Worm (Caenorhabditis elegans) whole organism, L4 larva: ENCODE measurements around the gene dhs-19.

Source experiments
- F10B5.3 ChIP-seq: sonication (generic microtip); optimal IDR thresholded peaks from 2 replicates; lab custom pipeline; 2016; ENCODE audit warnings: mild to moderate bottlenecking, missing genetic modification characterization, missing compliant biosample characterization
- F26F4.8 ChIP-seq: fragments of 200-800 bp; sonication (Bioruptor generic); conservative IDR thresholded peaks from 2 replicates; pipeline ENCODE4 v1.3.6; 2022; ENCODE audit warnings: missing genetic modification characterization, missing compliant biosample characterization
- F37D6.2 ChIP-seq: sonication (generic microtip); optimal IDR thresholded peaks from 2 replicates; lab custom pipeline; 2016; ENCODE audit warnings: mild to moderate bottlenecking, missing genetic modification characterization, missing compliant biosample characterization
- F44E2.7 ChIP-seq: fragments of 200-800 bp; sonication (Bioruptor generic); IDR thresholded peaks from 2 replicates; pipeline ENCODE4 v2.1.2; 2022; ENCODE audit warnings: missing genetic modification characterization, missing compliant biosample characterization
- R02D3.7 ChIP-seq: fragments of 150-350 bp; sonication (generic microtip); optimal IDR thresholded peaks from 3 replicates; lab custom pipeline; 2014; ENCODE audit warnings: missing biosample characterization, missing genetic modification characterization
- T20F7.1 ChIP-seq: fragments of 200-800 bp; sonication (Bioruptor generic); optimal IDR thresholded peaks from 2 replicates; lab custom pipeline; 2018; ENCODE audit warnings: mild to moderate bottlenecking, missing genetic modification characterization, missing compliant biosample characterization
- T26A8.4 ChIP-seq: fragments of 200-800 bp; sonication (Bioruptor generic); IDR thresholded peaks from 2 replicates; pipeline ENCODE4 v1.3.6; 2022; ENCODE audit warnings: missing genetic modification characterization, missing compliant biosample characterization
- Y105C5A.15 ChIP-seq: fragments of 200-800 bp; sonication (Bioruptor generic); IDR thresholded peaks from 2 replicates; pipeline ENCODE4 v1.3.6; 2022; ENCODE audit warnings: missing genetic modification characterization, missing compliant biosample characterization
- Y48G9A.11 ChIP-seq: fragments of 200-800 bp; sonication (Bioruptor generic); IDR thresholded peaks from 2 replicates; pipeline ENCODE4 v1.3.6; 2022; ENCODE audit warnings: missing genetic modification reagents, missing genetic modification characterization, missing compliant biosample characterization
- ZK546.5 ChIP-seq, 2 experiments: sonication (generic microtip); optimal IDR thresholded peaks; 2 replicates each; lab custom pipeline; 2017; ENCODE audit warnings: missing biosample characterization in 2 of 2, missing genetic modification characterization in 2 of 2
- aha-1 ChIP-seq: fragments of 150-350 bp; peaks from one replicate; lab custom pipeline; 2014; ENCODE audit warnings: missing biosample characterization, missing genetic modification characterization
- ama-1 ChIP-seq: fragments of 150-350 bp; optimal IDR thresholded peaks from 2 replicates; lab custom pipeline; 2014; ENCODE audit warnings: inconsistent platforms, mixed read lengths
- cey-2 ChIP-seq: sonication (generic microtip); optimal IDR thresholded peaks from 3 replicates; lab custom pipeline; 2017; ENCODE audit warnings: missing genetic modification characterization, mild to moderate bottlenecking, missing compliant biosample characterization, antibody characterized with exemption, borderline replicate concordance; ENCODE audit not compliant: insufficient read depth
- ctbp-1 ChIP-seq: fragments of 200-800 bp; sonication (Bioruptor generic); IDR thresholded peaks from 2 replicates; pipeline ENCODE4 v1.3.6; 2022; ENCODE audit warnings: missing genetic modification reagents, missing genetic modification characterization, missing compliant biosample characterization
- dmd-6 ChIP-seq: fragments of 200-800 bp; sonication (Bioruptor generic); IDR thresholded peaks from 2 replicates; pipeline ENCODE4 v1.3.6; 2022; ENCODE audit warnings: missing genetic modification reagents, missing genetic modification characterization, missing compliant biosample characterization
- dmd-9 ChIP-seq: fragments of 200-800 bp; sonication (Bioruptor generic); IDR thresholded peaks from 2 replicates; pipeline ENCODE4 v1.3.6; 2022; ENCODE audit warnings: missing genetic modification reagents, missing genetic modification characterization, missing compliant biosample characterization
- egl-27 ChIP-seq: sonication (generic microtip); optimal IDR thresholded peaks from 3 replicates; lab custom pipeline; 2017; ENCODE audit warnings: missing biosample characterization, missing genetic modification reagents, missing genetic modification characterization
- egl-43 ChIP-seq: fragments of 200-800 bp; sonication (Bioruptor generic); IDR thresholded peaks from 2 replicates; pipeline ENCODE4 v1.3.6; 2022; ENCODE audit warnings: missing genetic modification reagents, missing genetic modification characterization, missing compliant biosample characterization
- fkh-10 ChIP-seq: fragments of 150-350 bp; optimal IDR thresholded peaks from 2 replicates; lab custom pipeline; 2014; ENCODE audit warnings: missing biosample characterization, missing genetic modification reagents, missing genetic modification characterization
- hif-1 ChIP-seq, 2 experiments: sonication (generic microtip); optimal IDR thresholded peaks; 2 replicates each; lab custom pipeline; 2016 to 2017; ENCODE audit warnings: missing compliant biosample characterization in 2 of 2, missing genetic modification characterization in 2 of 2, missing genetic modification reagents in 2 of 2, missing genotype in 2 of 2, mild to moderate bottlenecking in 1 of 2
- hlh-11 ChIP-seq: fragments of 200-800 bp; sonication (Bioruptor generic); optimal IDR thresholded peaks from 2 replicates; lab custom pipeline; 2018; ENCODE audit warnings: mild to moderate bottlenecking, missing genetic modification characterization, missing compliant biosample characterization
- lim-7 ChIP-seq: fragments of 200-800 bp; sonication (Bioruptor generic); IDR thresholded peaks from 2 replicates; pipeline ENCODE4 v1.3.6; 2022; ENCODE audit warnings: missing genetic modification characterization, missing compliant biosample characterization
- lin-38 ChIP-seq: fragments of 200-800 bp; sonication (Bioruptor generic); IDR thresholded peaks from 2 replicates; pipeline ENCODE4 v1.3.6; 2022; ENCODE audit warnings: missing genetic modification reagents, missing genetic modification characterization, missing compliant biosample characterization
- lir-3 ChIP-seq: sonication (generic microtip); optimal IDR thresholded peaks from 2 replicates; lab custom pipeline; 2016; ENCODE audit warnings: mild to moderate bottlenecking, missing genetic modification characterization, missing compliant biosample characterization
- lsy-2 ChIP-seq, 2 experiments: fragments of 150-350 bp in 1 of 2; sonication (generic microtip) in 1 of 2; optimal IDR thresholded peaks; 2 replicates each; lab custom pipeline; 2014 to 2017; ENCODE audit warnings: missing biosample characterization in 2 of 2, missing genetic modification characterization in 2 of 2
- madf-5 ChIP-seq, 2 experiments: fragments of 200-800 bp; sonication (Bioruptor generic); IDR thresholded peaks; 2 replicates each; pipeline ENCODE4 v1.3.6; 2022; ENCODE audit warnings: missing compliant biosample characterization in 2 of 2, missing genetic modification characterization in 2 of 2
- madf-9 ChIP-seq: fragments of 200-800 bp; sonication (Bioruptor generic); conservative IDR thresholded peaks from 2 replicates; pipeline ENCODE4 v1.3.6; 2022; ENCODE audit warnings: missing genetic modification reagents, missing genetic modification characterization, missing compliant biosample characterization
- mes-2 ChIP-seq: sonication (generic microtip); optimal IDR thresholded peaks from 2 replicates; lab custom pipeline; 2016; ENCODE audit warnings: missing genotype, mild to moderate bottlenecking, missing genetic modification characterization, missing compliant biosample characterization; ENCODE audit not compliant: poor library complexity, severe bottlenecking
- mxl-3 ChIP-seq: fragments of 200-800 bp; sonication (Bioruptor generic); optimal IDR thresholded peaks from 2 replicates; lab custom pipeline; 2018; ENCODE audit warnings: mild to moderate bottlenecking, missing genetic modification characterization, missing compliant biosample characterization
- nhr-10 ChIP-seq: fragments of 150-350 bp; optimal IDR thresholded peaks from 2 replicates; lab custom pipeline; 2014; ENCODE audit warnings: missing biosample characterization, missing genetic modification characterization
- nhr-237 ChIP-seq: sonication (generic microtip); optimal IDR thresholded peaks from 2 replicates; lab custom pipeline; 2017; ENCODE audit warnings: missing biosample characterization, missing genetic modification characterization
- nhr-41 ChIP-seq: fragments of 200-800 bp; sonication (Bioruptor generic); IDR thresholded peaks from 2 replicates; pipeline ENCODE4 v1.3.6; 2022; ENCODE audit warnings: missing genetic modification reagents, missing genetic modification characterization, missing compliant biosample characterization
- nhr-48 ChIP-seq: sonication (generic microtip); optimal IDR thresholded peaks from 2 replicates; lab custom pipeline; 2016; ENCODE audit warnings: mild to moderate bottlenecking, missing genetic modification characterization, missing compliant biosample characterization
- nhr-6 ChIP-seq: fragments of 150-350 bp; optimal IDR thresholded peaks from 2 replicates; lab custom pipeline; 2014; ENCODE audit warnings: missing biosample characterization, missing genetic modification characterization
- nhr-77 ChIP-seq: fragments of 150-350 bp; optimal IDR thresholded peaks from 2 replicates; lab custom pipeline; 2014; ENCODE audit warnings: missing biosample characterization, missing genetic modification characterization
- pha-4 ChIP-seq, 2 experiments: fragments of 150-350 bp in 1 of 2; fragments of 200-800 bp in 1 of 2; sonication (Bioruptor generic) in 1 of 2; IDR thresholded peaks in 1 of 2; optimal IDR thresholded peaks in 1 of 2; 2 replicates each; pipeline versions ENCODE4 v1.3.6 to Lab custom; 2014 to 2022; ENCODE audit warnings: missing genetic modification characterization in 2 of 2, missing genetic modification reagents in 2 of 2, missing biosample characterization in 1 of 2, missing compliant biosample characterization in 1 of 2
- set-16 ChIP-seq: fragments of 200-800 bp; sonication (Bioruptor generic); IDR thresholded peaks from 2 replicates; pipeline ENCODE4 v1.3.6; 2022; ENCODE audit warnings: missing genetic modification reagents, missing genetic modification characterization, missing compliant biosample characterization
- skn-1 ChIP-seq: fragments of 150-350 bp; optimal IDR thresholded peaks from 2 replicates; lab custom pipeline; 2014; ENCODE audit warnings: missing biosample characterization, missing genetic modification characterization
- tra-1 ChIP-seq: fragments of 200-800 bp; sonication (Bioruptor generic); IDR thresholded peaks from 2 replicates; pipeline ENCODE4 v1.3.6; 2022; ENCODE audit warnings: missing genetic modification reagents, missing genetic modification characterization, missing compliant biosample characterization
- unc-62 ChIP-seq, 3 experiments: fragments of 150-350 bp in 1 of 3; sonication (generic microtip); optimal IDR thresholded peaks in 2 of 3; peaks in 1 of 3; 1 replicate in 1 of 3; 2 replicates in 2 of 3; lab custom pipeline; 2014 to 2017; ENCODE audit warnings: missing biosample characterization in 3 of 3, missing genetic modification characterization in 3 of 3, missing genetic modification reagents in 3 of 3, missing genotype in 1 of 3
- vab-7 ChIP-seq: fragments of 200-800 bp; sonication (Bioruptor generic); IDR thresholded peaks from 2 replicates; pipeline ENCODE4 v1.3.6; 2022; ENCODE audit warnings: missing genetic modification reagents, missing genetic modification characterization, missing compliant biosample characterization
- zag-1 ChIP-seq: fragments of 150-350 bp; optimal IDR thresholded peaks from 2 replicates; lab custom pipeline; 2014; ENCODE audit warnings: missing biosample characterization, missing genetic modification characterization
- zfp-3 ChIP-seq: fragments of 200-800 bp; sonication (Bioruptor generic); conservative IDR thresholded peaks from 2 replicates; pipeline ENCODE4 v1.3.6; 2022; ENCODE audit warnings: missing genetic modification reagents, missing genetic modification characterization, missing compliant biosample characterization
- zip-2 ChIP-seq: fragments of 150-350 bp; optimal IDR thresholded peaks from 2 replicates; lab custom pipeline; 2014; ENCODE audit warnings: missing biosample characterization, missing genetic modification characterization

The dhs-19 gene

DNA sequence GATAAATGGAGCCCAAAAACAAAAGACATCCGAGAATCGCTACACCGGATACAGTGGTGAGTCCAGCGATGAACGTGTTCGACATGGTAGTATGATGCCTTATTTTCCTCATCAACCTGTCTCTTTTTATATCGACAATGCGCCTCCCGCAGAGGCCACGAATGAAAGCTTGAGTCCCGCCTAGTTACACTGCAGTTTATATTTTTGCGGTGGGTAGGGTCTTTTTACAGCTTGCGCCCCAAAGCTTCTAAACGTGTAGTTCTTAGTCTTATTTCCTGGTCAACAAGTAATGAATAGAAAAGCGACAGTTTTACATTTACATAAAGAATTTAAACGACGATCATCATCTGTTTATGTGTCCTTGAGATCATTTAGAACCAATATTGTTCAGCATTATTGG lies 40.0 kb downstream of the dhs-19 start, which contains the start of gene col-156:
TSS of gene col-156 (minus strand) at position 101 of the 400 bp plus-strand sequence.
- TF ChIP-seq ZK546.5 (tag; optimal IDR thresholded peaks at IDR 0.05; lab: Kevin White, UChicago) (no peak), aha-1 (peak; percentile 12)

DNA sequence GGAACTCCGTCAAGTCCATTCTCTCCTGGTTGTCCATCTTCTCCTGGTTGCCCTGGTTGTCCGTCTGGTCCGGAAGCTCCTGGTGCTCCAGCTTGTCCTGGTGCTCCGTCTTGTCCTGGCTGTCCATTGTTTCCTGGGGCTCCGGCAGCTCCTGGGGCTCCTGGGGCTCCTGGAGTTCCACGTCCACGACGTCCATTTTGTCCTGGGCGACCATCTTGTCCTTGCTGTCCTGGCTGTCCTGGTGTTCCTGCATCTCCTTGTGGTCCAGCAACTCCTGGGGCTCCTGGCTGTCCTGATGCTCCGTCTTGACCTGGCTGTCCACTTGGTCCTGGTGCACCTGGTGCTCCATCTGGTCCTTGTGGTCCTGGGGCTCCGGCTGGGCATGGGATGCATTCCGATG lies 40.9 kb downstream of the dhs-19 start:
- TF ChIP-seq nhr-41 (GFP tag; lab: Robert Waterston, UW), result no peak
- 0 out of 2 replicates have a peak, but pooled peaks have one; percentile 18 for TF ChIP-seq F44E2.7 (GFP tag; lab: Robert Waterston, UW)
- peak; percentile 93 for TF ChIP-seq set-16 (GFP tag; lab: Robert Waterston, UW)
- TF ChIP-seq ctbp-1 (GFP tag; lab: Robert Waterston, UW), result no peak

DNA sequence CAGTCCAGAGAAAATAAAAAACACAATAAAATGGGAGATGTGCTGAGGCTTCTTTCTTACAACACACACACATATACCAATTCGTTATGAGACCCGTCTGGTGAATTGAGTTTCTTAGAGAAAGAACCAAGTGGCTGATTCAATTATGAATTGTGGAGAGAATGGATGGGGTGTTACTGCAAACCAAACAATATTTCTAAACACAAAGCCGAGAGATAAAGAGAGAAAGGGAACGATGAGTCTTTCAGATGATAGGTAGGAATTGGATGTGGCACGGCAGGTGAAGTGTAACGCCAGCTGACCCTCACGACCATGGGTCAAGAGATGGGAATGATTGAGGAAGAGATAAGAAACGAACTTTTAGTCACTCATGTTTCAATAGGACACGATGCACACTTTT lies 44.0 kb downstream of the dhs-19 start, which contains the start of gene mig-17:
TSS of gene mig-17 (plus strand) at position 389 of the 400 bp plus-strand sequence.
- TF ChIP-seq unc-62 (GFP tag; optimal IDR thresholded peaks at IDR 0.05 in 1 of 2; lab: Kevin White, UChicago) (no peak), unc-62 (tag; optimal IDR thresholded peaks at IDR 0.05; lab: Kevin White, UChicago) (no peak), dmd-6 (GFP tag; lab: Robert Waterston, UW) (no peak), pha-4 (GFP tag; IDR thresholded peaks at IDR 0.05; lab: Robert Waterston, UW) (no peak), pha-4 (tag; optimal IDR thresholded peaks at IDR 0.05; lab: Kevin White, UChicago) (no peak), nhr-41 (GFP tag; lab: Robert Waterston, UW) (no peak), lsy-2 (tag; optimal IDR thresholded peaks at IDR 0.05; lab: Kevin White, UChicago) (no peak), R02D3.7 (tag; lab: Kevin White, UChicago) (no peak), nhr-10 (no peak), T20F7.1 (GFP tag; lab: Kevin White, UChicago) (no peak), dmd-9 (GFP tag; lab: Robert Waterston, UW) (no peak), egl-27 (tag; lab: Kevin White, UChicago) (no peak), ama-1 (lab: Kevin White, UChicago) (no peak), set-16 (GFP tag; lab: Robert Waterston, UW) (no peak), F26F4.8 (GFP tag; lab: Robert Waterston, UW) (no peak), cey-2 (no peak), lir-3 (no peak), vab-7 (GFP tag; lab: Robert Waterston, UW) (no peak), Y48G9A.11 (GFP tag; lab: Robert Waterston, UW) (no peak)
- TF ChIP-seq, all 104 proteins: peak for 0

DNA sequence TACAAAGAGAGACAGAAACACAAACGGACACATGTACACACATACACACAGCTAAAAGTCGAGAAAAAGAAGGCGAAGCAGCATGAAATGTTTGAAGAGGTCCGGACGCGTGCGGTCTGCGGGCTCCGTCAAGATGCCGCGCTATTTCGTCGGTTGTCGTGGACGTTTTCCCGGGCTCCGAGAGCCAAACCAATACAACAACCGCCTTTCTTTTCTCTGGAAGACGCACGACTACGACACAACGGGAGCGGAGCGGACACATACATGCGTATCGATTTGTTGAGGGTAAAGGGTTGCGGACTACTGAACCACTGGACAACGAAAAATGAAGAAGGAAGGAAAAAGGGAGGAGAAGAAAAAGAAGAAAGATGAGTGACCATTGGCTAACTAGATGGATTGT lies 44.9 kb downstream of the dhs-19 start:
- TF ChIP-seq nhr-48 (tag; lab: Kevin White, UChicago) (no peak), egl-43 (GFP tag; lab: Robert Waterston, UW) (0 out of 2 replicates have a peak, but pooled peaks have one; percentile 55), fkh-10 (GFP tag; lab: Kevin White, UChicago) (peak; percentile 72), tra-1 (GFP tag; lab: Robert Waterston, UW) (no peak), zfp-3 (no peak), mes-2 (tag; lab: Kevin White, UChicago) (no peak), set-16 (GFP tag; lab: Robert Waterston, UW) (peak; percentile 60; the same call in 1 of the 2 replicates), madf-9 (GFP tag; lab: Robert Waterston, UW) (no peak), F37D6.2 (tag; lab: Kevin White, UChicago) (no peak), F10B5.3 (tag; lab: Kevin White, UChicago) (no peak), nhr-6 (no peak), nhr-77 (tag; lab: Kevin White, UChicago) (no peak), zag-1 (tag; lab: Kevin White, UChicago) (no peak), madf-5 (GFP tag; IDR thresholded peaks at IDR 0.05; lab: Robert Waterston, UW) (no peak), T26A8.4 (no peak), Y105C5A.15 (GFP tag; lab: Robert Waterston, UW) (no peak), F26F4.8 (GFP tag; lab: Robert Waterston, UW) (no peak), zip-2 (tag; lab: Kevin White, UChicago) (no peak), pha-4 (GFP tag; IDR thresholded peaks at IDR 0.05; lab: Robert Waterston, UW) (no peak), pha-4 (tag; optimal IDR thresholded peaks at IDR 0.05; lab: Kevin White, UChicago) (no peak), skn-1 (tag; lab: Kevin White, UChicago) (no peak), hlh-11 (tag; lab: Kevin White, UChicago) (peak; percentile 5), mxl-3 (no peak), lim-7 (no peak), lir-3 (no peak), hif-1 (tag; optimal IDR thresholded peaks at IDR 0.05; lab: Kevin White, UChicago) (peak in 1 of 2 experiments; percentile 18), nhr-237 (tag; lab: Kevin White, UChicago) (no peak), lin-38 (GFP tag; lab: Robert Waterston, UW) (no peak)
